Worm (Caenorhabditis elegans) whole organism, young adult: ENCODE measurements around the gene M04G7.2.

ENCODE experiments used
- B0019.2 ChIP-seq: fragments of 200-800 bp; sonication (Bioruptor generic); conservative IDR thresholded peaks from 2 replicates; pipeline ENCODE4 v1.3.6; 2022; ENCODE audit warnings: missing genetic modification reagents, missing genetic modification characterization, missing compliant biosample characterization
- B0035.1 ChIP-seq: sonication (generic microtip); optimal IDR thresholded peaks from 2 replicates; lab custom pipeline; 2016; ENCODE audit warnings: missing genetic modification characterization, mild to moderate bottlenecking, missing compliant biosample characterization, missing genotype, missing genetic modification reagents
- B0261.1 ChIP-seq: sonication (generic microtip); optimal IDR thresholded peaks from 2 replicates; lab custom pipeline; 2016; ENCODE audit warnings: mild to moderate bottlenecking, missing genetic modification characterization, moderate library complexity, missing compliant biosample characterization
- C17E4.6 ChIP-seq: fragments of 200-800 bp; sonication (Bioruptor generic); IDR thresholded peaks from 2 replicates; pipeline ENCODE4 v1.3.6; 2022; ENCODE audit warnings: missing genetic modification reagents, missing genetic modification characterization, missing compliant biosample characterization
- F10E7.11 ChIP-seq: sonication (generic microtip); optimal IDR thresholded peaks from 2 replicates; lab custom pipeline; 2017; ENCODE audit warnings: mild to moderate bottlenecking, missing genetic modification characterization, moderate library complexity, missing compliant biosample characterization
- F37B4.10 ChIP-seq: fragments of 200-800 bp; sonication (Bioruptor generic); IDR thresholded peaks from 2 replicates; pipeline ENCODE4 v1.3.6; 2022; ENCODE audit warnings: missing genetic modification characterization, missing compliant biosample characterization
- F52B5.7 ChIP-seq: sonication (generic microtip); optimal IDR thresholded peaks from 2 replicates; lab custom pipeline; 2016; ENCODE audit warnings: mild to moderate bottlenecking, missing genetic modification characterization, missing compliant biosample characterization
- F57A8.1 ChIP-seq: fragments of 200-800 bp; sonication (Bioruptor generic); optimal IDR thresholded peaks from 2 replicates; lab custom pipeline; 2018; ENCODE audit warnings: mild to moderate bottlenecking, missing genetic modification characterization, moderate library complexity, missing compliant biosample characterization
- F57C9.4 ChIP-seq: sonication (generic microtip); optimal IDR thresholded peaks from 2 replicates; lab custom pipeline; 2017; ENCODE audit warnings: mild to moderate bottlenecking, missing genetic modification characterization, missing compliant biosample characterization
- Y53G8AR.9 ChIP-seq: fragments of 200-800 bp; sonication (Bioruptor generic); conservative IDR thresholded peaks from 2 replicates; pipeline ENCODE4 v1.3.6; 2022; ENCODE audit warnings: missing genetic modification reagents, missing genetic modification characterization, missing compliant biosample characterization
- Y56A3A.18 ChIP-seq: fragments of 200-800 bp; sonication (Bioruptor generic); IDR thresholded peaks from 2 replicates; pipeline ENCODE4 v1.3.6; 2022; ENCODE audit warnings: missing genetic modification reagents, missing genetic modification characterization, missing compliant biosample characterization
- Y79H2A.3 ChIP-seq: fragments of 200-800 bp; sonication (Bioruptor generic); conservative IDR thresholded peaks from 2 replicates; pipeline ENCODE4 v1.3.6; 2022; ENCODE audit warnings: missing genetic modification reagents, missing genetic modification characterization, missing compliant biosample characterization
- Y95B8A.8 ChIP-seq: fragments of 200-800 bp; sonication (Bioruptor generic); IDR thresholded peaks from 2 replicates; pipeline ENCODE4 v1.3.6; 2022; ENCODE audit warnings: missing genetic modification reagents, missing genetic modification characterization, missing compliant biosample characterization
- athp-1 ChIP-seq: sonication (generic microtip); optimal IDR thresholded peaks from 2 replicates; lab custom pipeline; 2017; ENCODE audit warnings: mild to moderate bottlenecking, missing genetic modification characterization, missing compliant biosample characterization
- attf-6 ChIP-seq: fragments of 200-800 bp; sonication (Bioruptor generic); IDR thresholded peaks from 2 replicates; pipeline ENCODE4 v1.3.6; 2022; ENCODE audit warnings: missing genetic modification reagents, missing genetic modification characterization, missing compliant biosample characterization
- cebp-1 ChIP-seq, 2 experiments: fragments of 200-800 bp in 1 of 2; sonication (Bioruptor generic) in 1 of 2; sonication (generic microtip) in 1 of 2; IDR thresholded peaks in 1 of 2; optimal IDR thresholded peaks in 1 of 2; 2 replicates each; pipeline versions ENCODE4 v1.3.6 to Lab custom; 2017 to 2022; ENCODE audit warnings: missing compliant biosample characterization in 2 of 2, missing genetic modification characterization in 2 of 2, mild to moderate bottlenecking in 1 of 2, missing genetic modification reagents in 1 of 2, moderate library complexity in 1 of 2
- ceh-27 ChIP-seq: fragments of 200-800 bp; sonication (Bioruptor generic); optimal IDR thresholded peaks from 2 replicates; lab custom pipeline; 2018; ENCODE audit warnings: mild to moderate bottlenecking, missing genetic modification characterization, moderate library complexity, missing compliant biosample characterization
- ceh-40 ChIP-seq: fragments of 200-800 bp; sonication (Bioruptor generic); IDR thresholded peaks from 2 replicates; pipeline ENCODE4 v1.3.6; 2022; ENCODE audit warnings: missing genetic modification characterization, missing compliant biosample characterization
- dox-1 ChIP-seq: fragments of 200-800 bp; sonication (Bioruptor generic); IDR thresholded peaks from 2 replicates; pipeline ENCODE4 v1.3.6; 2022; ENCODE audit warnings: missing genetic modification reagents, missing genetic modification characterization, missing compliant biosample characterization
- dpff-1 ChIP-seq: sonication (generic microtip); optimal IDR thresholded peaks from 2 replicates; lab custom pipeline; 2017; ENCODE audit warnings: mild to moderate bottlenecking, missing genetic modification characterization, missing compliant biosample characterization
- dpl-1 ChIP-seq: fragments of 150-350 bp; optimal IDR thresholded peaks from 2 replicates; lab custom pipeline; 2014; ENCODE audit warnings: missing biosample characterization, missing genetic modification reagents, missing genetic modification characterization
- egl-18 ChIP-seq: fragments of 200-800 bp; sonication (Bioruptor generic); IDR thresholded peaks from 2 replicates; pipeline ENCODE4 v1.3.6; 2022; ENCODE audit warnings: missing genetic modification reagents, missing genetic modification characterization, missing compliant biosample characterization
- egrh-3 ChIP-seq: fragments of 200-800 bp; sonication (Bioruptor generic); IDR thresholded peaks from 2 replicates; pipeline ENCODE4 v1.3.6; 2022; ENCODE audit warnings: missing genetic modification reagents, missing genetic modification characterization, missing compliant biosample characterization
- ets-4 ChIP-seq: fragments of 200-800 bp; sonication (Bioruptor generic); optimal IDR thresholded peaks from 2 replicates; lab custom pipeline; 2018; ENCODE audit warnings: mild to moderate bottlenecking, missing genetic modification characterization, missing compliant biosample characterization
- gei-17 ChIP-seq: fragments of 200-800 bp; sonication (Bioruptor generic); optimal IDR thresholded peaks from 2 replicates; lab custom pipeline; 2018; ENCODE audit warnings: mild to moderate bottlenecking, missing genetic modification characterization, missing compliant biosample characterization
- him-1 ChIP-seq: sonication (generic microtip); optimal IDR thresholded peaks from 2 replicates; lab custom pipeline; 2016; ENCODE audit warnings: missing genotype, missing genetic modification reagents, missing genetic modification characterization, missing compliant biosample characterization
- hmg-1.2 ChIP-seq: fragments of 200-800 bp; sonication (Bioruptor generic); IDR thresholded peaks from 2 replicates; pipeline ENCODE4 v1.3.6; 2022; ENCODE audit warnings: missing genetic modification reagents, missing genetic modification characterization, missing compliant biosample characterization
- hmg-20 ChIP-seq: fragments of 200-800 bp; sonication (Bioruptor generic); IDR thresholded peaks from 2 replicates; pipeline ENCODE4 v1.3.6; 2022; ENCODE audit warnings: missing genetic modification reagents, missing genetic modification characterization, missing compliant biosample characterization
- lin-35 ChIP-seq, 3 experiments: fragments of 150-350 bp in 2 of 3; sonication (generic microtip) in 1 of 3; optimal IDR thresholded peaks; 2 replicates each; lab custom pipeline; 2014 to 2018; ENCODE audit warnings: missing biosample characterization in 3 of 3, missing genetic modification characterization in 3 of 3, missing genetic modification reagents in 3 of 3
- lin-54 ChIP-seq: fragments of 200-800 bp; sonication (Bioruptor generic); optimal IDR thresholded peaks from 2 replicates; lab custom pipeline; 2018; ENCODE audit warnings: mild to moderate bottlenecking, missing genetic modification characterization, missing compliant biosample characterization
- lir-1 ChIP-seq: fragments of 200-800 bp; sonication (Bioruptor generic); conservative IDR thresholded peaks from 2 replicates; pipeline ENCODE4 v1.3.6; 2022; ENCODE audit warnings: missing genetic modification reagents, missing genetic modification characterization, missing compliant biosample characterization
- lsl-1 ChIP-seq: fragments of 200-800 bp; sonication (Bioruptor generic); optimal IDR thresholded peaks from 2 replicates; lab custom pipeline; 2018; ENCODE audit warnings: mild to moderate bottlenecking, missing genetic modification characterization, moderate library complexity, missing compliant biosample characterization
- lsy-27 ChIP-seq: sonication (generic microtip); optimal IDR thresholded peaks from 2 replicates; lab custom pipeline; 2017; ENCODE audit warnings: missing genetic modification characterization, mild to moderate bottlenecking, missing compliant biosample characterization, antibody characterized with exemption, missing genotype, borderline replicate concordance; ENCODE audit not compliant: insufficient read depth
- madf-8 ChIP-seq: fragments of 200-800 bp; sonication (Bioruptor generic); conservative IDR thresholded peaks from 2 replicates; pipeline ENCODE4 v1.3.6; 2022; ENCODE audit warnings: missing genetic modification reagents, missing genetic modification characterization, missing compliant biosample characterization
- mes-4 ChIP-seq: sonication (generic microtip); optimal IDR thresholded peaks from 2 replicates; lab custom pipeline; 2016; ENCODE audit warnings: missing genotype, missing genetic modification characterization, missing compliant biosample characterization
- nfyb-1 ChIP-seq: fragments of 200-800 bp; sonication (Bioruptor generic); IDR thresholded peaks from 2 replicates; pipeline ENCODE4 v1.3.6; 2022; ENCODE audit warnings: missing genetic modification reagents, missing genetic modification characterization, missing compliant biosample characterization
- nhr-80 ChIP-seq: sonication (generic microtip); optimal IDR thresholded peaks from 2 replicates; lab custom pipeline; 2016; ENCODE audit warnings: missing genetic modification characterization, missing compliant biosample characterization
- rcor-1 ChIP-seq: fragments of 200-800 bp; sonication (Bioruptor generic); IDR thresholded peaks from 2 replicates; pipeline ENCODE4 v1.3.6; 2022; ENCODE audit warnings: missing genetic modification reagents, missing genetic modification characterization, missing compliant biosample characterization
- sdz-38 ChIP-seq: sonication (generic microtip); optimal IDR thresholded peaks from 2 replicates; lab custom pipeline; 2016; ENCODE audit warnings: missing genotype, missing genetic modification characterization, missing compliant biosample characterization
- sea-2 ChIP-seq: fragments of 200-800 bp; sonication (Bioruptor generic); IDR thresholded peaks from 2 replicates; pipeline ENCODE4 v1.3.6; 2022; ENCODE audit warnings: missing genetic modification characterization, missing compliant biosample characterization
- tbx-9 ChIP-seq: sonication (generic microtip); optimal IDR thresholded peaks from 2 replicates; lab custom pipeline; 2016; ENCODE audit warnings: borderline replicate concordance, missing genetic modification characterization, inconsistent platforms, missing compliant biosample characterization
- unc-130 ChIP-seq: sonication (generic microtip); optimal IDR thresholded peaks from 2 replicates; lab custom pipeline; 2016; ENCODE audit warnings: missing genetic modification reagents, missing genetic modification characterization, missing compliant biosample characterization
- unc-62 ChIP-seq: fragments of 150-350 bp; optimal IDR thresholded peaks from 2 replicates; lab custom pipeline; 2014; ENCODE audit warnings: missing biosample characterization, missing genetic modification reagents, missing genetic modification characterization
- zim-3 ChIP-seq: sonication (generic microtip); optimal IDR thresholded peaks from 2 replicates; lab custom pipeline; 2017; ENCODE audit warnings: mild to moderate bottlenecking, missing genetic modification characterization, moderate library complexity, missing compliant biosample characterization
- ztf-18 ChIP-seq: sonication (generic microtip); optimal IDR thresholded peaks from 2 replicates; lab custom pipeline; 2016; ENCODE audit warnings: missing genotype, mild to moderate bottlenecking, missing genetic modification characterization, missing compliant biosample characterization
- ztf-22 ChIP-seq: fragments of 200-800 bp; sonication (Bioruptor generic); optimal IDR thresholded peaks from 2 replicates; lab custom pipeline; 2018; ENCODE audit warnings: mild to moderate bottlenecking, missing genetic modification characterization, moderate library complexity, missing compliant biosample characterization
- ztf-26 ChIP-seq: sonication (generic microtip); optimal IDR thresholded peaks from 2 replicates; lab custom pipeline; 2017; ENCODE audit warnings: missing genetic modification characterization, missing compliant biosample characterization
- ztf-28 ChIP-seq: fragments of 200-800 bp; sonication (Bioruptor generic); IDR thresholded peaks from 2 replicates; pipeline ENCODE4 v1.3.6; 2022; ENCODE audit warnings: missing genetic modification reagents, missing genetic modification characterization, missing compliant biosample characterization
- ztf-3 ChIP-seq: fragments of 200-800 bp; sonication (Bioruptor generic); optimal IDR thresholded peaks from 2 replicates; lab custom pipeline; 2018; ENCODE audit warnings: mild to moderate bottlenecking, missing genetic modification characterization, missing compliant biosample characterization

Gene M04G7.2

ce11 chrIV:410420-410891 is 50.4 kb downstream of the M04G7.2 start, which contains the start of gene T07A9.12 (continued):
- TF ChIP-seq lsy-27 (tag; lab: Kevin White, UChicago) (no peak), egl-18 (GFP tag; lab: Robert Waterston, UW) (no peak), zim-3 (no peak), him-1 (tag; lab: Kevin White, UChicago) (no peak), Y53G8AR.9 (GFP tag; lab: Robert Waterston, UW) (no peak), ztf-18 (no peak), ztf-22 (GFP tag; lab: Kevin White, UChicago) (no peak), mes-4 (tag; lab: Kevin White, UChicago) (no peak), F57C9.4 (tag; lab: Kevin White, UChicago) (no peak), lin-54 (GFP tag; lab: Kevin White, UChicago) (peak; percentile 2), nfyb-1 (GFP tag; lab: Robert Waterston, UW) (no peak), cebp-1 (GFP tag; IDR thresholded peaks at IDR 0.05; lab: Robert Waterston, UW) (no peak), cebp-1 (tag; optimal IDR thresholded peaks at IDR 0.05; lab: Kevin White, UChicago) (peak; percentile 67), rcor-1 (no peak), lin-35 (GFP tag; optimal IDR thresholded peaks at IDR 0.05; lab: Kevin White, UChicago) (peak in 1 of 3 experiments; percentile 39), B0035.1 (no peak), dpff-1 (tag; lab: Kevin White, UChicago) (no peak), gei-17 (GFP tag; lab: Kevin White, UChicago) (no peak), sdz-38 (tag; lab: Kevin White, UChicago) (no peak), egrh-3 (GFP tag; lab: Robert Waterston, UW) (peak; percentile 21; the same call in 1 of the 2 replicates), B0019.2 (GFP tag; lab: Robert Waterston, UW) (no peak), dpl-1 (no peak), B0261.1 (tag; lab: Kevin White, UChicago) (no peak), tbx-9 (tag; lab: Kevin White, UChicago) (no peak), F10E7.11 (tag; lab: Kevin White, UChicago) (no peak), athp-1 (tag; lab: Kevin White, UChicago) (no peak), sea-2 (GFP tag; lab: Robert Waterston, UW) (no peak), ztf-26 (no peak), Y95B8A.8 (GFP tag; lab: Robert Waterston, UW) (no peak), nhr-80 (tag; lab: Kevin White, UChicago) (peak; percentile 45), ztf-3 (no peak), ceh-27 (GFP tag; lab: Kevin White, UChicago) (no peak), C17E4.6 (GFP tag; lab: Robert Waterston, UW) (no peak), F37B4.10 (GFP tag; lab: Robert Waterston, UW) (no peak), dox-1 (GFP tag; lab: Robert Waterston, UW) (no peak), hmg-1.2 (GFP tag; lab: Robert Waterston, UW) (peak; percentile 93), lir-1 (no peak), ets-4 (no peak), Y79H2A.3 (GFP tag; lab: Robert Waterston, UW) (no peak), madf-8 (GFP tag; lab: Robert Waterston, UW) (no peak), lsl-1 (GFP tag; lab: Kevin White, UChicago) (no peak), hmg-20 (GFP tag; lab: Robert Waterston, UW) (no peak), ceh-40 (GFP tag; lab: Robert Waterston, UW) (no peak), Y56A3A.18 (GFP tag; lab: Robert Waterston, UW) (no peak), ztf-28 (GFP tag; lab: Robert Waterston, UW) (no peak), F57A8.1 (no peak), F52B5.7 (tag; lab: Kevin White, UChicago) (no peak), attf-6 (no peak), unc-62 (GFP tag; lab: Kevin White, UChicago) (no peak), unc-130 (GFP tag; lab: Kevin White, UChicago) (no peak)
